Worm (Caenorhabditis elegans) whole organism, L1 larva: Measurements from ENCODE around the gene C36C5.15.

Source experiments
- Y116A8C.19 ChIP-seq: sonication (generic microtip); optimal IDR thresholded peaks from 2 replicates; lab custom pipeline; 2016; ENCODE audit warnings: missing compliant biosample characterization, missing genetic modification characterization, borderline replicate concordance
- alr-1 ChIP-seq: fragments of 200-800 bp; sonication (Bioruptor generic); optimal IDR thresholded peaks from 2 replicates; lab custom pipeline; 2018; ENCODE audit warnings: borderline replicate concordance, mild to moderate bottlenecking, missing genetic modification characterization, missing compliant biosample characterization
- ceh-63 ChIP-seq: fragments of 200-800 bp; sonication (Bioruptor generic); optimal IDR thresholded peaks from 2 replicates; lab custom pipeline; 2018; ENCODE audit warnings: mild to moderate bottlenecking, missing genetic modification characterization, missing compliant biosample characterization
- ceh-8 ChIP-seq: fragments of 200-800 bp; sonication (Bioruptor generic); optimal IDR thresholded peaks from 2 replicates; lab custom pipeline; 2018; ENCODE audit warnings: mild to moderate bottlenecking, missing genetic modification characterization, moderate library complexity, missing compliant biosample characterization
- ces-1 ChIP-seq: fragments of 150-350 bp; optimal IDR thresholded peaks from 2 replicates; lab custom pipeline; 2014; ENCODE audit warnings: missing biosample characterization, missing genetic modification reagents, missing genetic modification characterization
- dsc-1 ChIP-seq: sonication (generic microtip); optimal IDR thresholded peaks from 2 replicates; lab custom pipeline; 2016; ENCODE audit warnings: mild to moderate bottlenecking, missing genetic modification characterization, missing compliant biosample characterization
- efl-1 ChIP-seq, 4 experiments: fragments of 150-350 bp; optimal IDR thresholded peaks in 3 of 4; peaks in 1 of 4; 1 replicate in 1 of 4; 2 replicates in 3 of 4; lab custom pipeline; 2014; ENCODE audit warnings: missing biosample characterization in 2 of 4, missing genetic modification characterization in 2 of 4, missing genetic modification reagents in 2 of 4
- efl-3 ChIP-seq: fragments of 200-800 bp; sonication (Bioruptor generic); optimal IDR thresholded peaks from 2 replicates; lab custom pipeline; 2018; ENCODE audit warnings: mild to moderate bottlenecking, missing genetic modification characterization, missing compliant biosample characterization
- egl-13 ChIP-seq: sonication (generic microtip); optimal IDR thresholded peaks from 2 replicates; lab custom pipeline; 2016; ENCODE audit warnings: missing genotype, missing genetic modification reagents, missing genetic modification characterization, missing compliant biosample characterization
- egl-27 ChIP-seq, 2 experiments: fragments of 150-350 bp in 1 of 2; sonication (generic microtip); optimal IDR thresholded peaks; 3 replicates each; lab custom pipeline; 2017 to 2018; ENCODE audit warnings: missing biosample characterization in 2 of 2, missing genetic modification characterization in 2 of 2, missing genetic modification reagents in 2 of 2
- ets-5 ChIP-seq: fragments of 200-800 bp; sonication (Bioruptor generic); IDR thresholded peaks from 2 replicates; pipeline ENCODE4 v1.3.6; 2022; ENCODE audit warnings: missing genetic modification characterization, missing compliant biosample characterization
- hlh-17 ChIP-seq: fragments of 200-800 bp; sonication (Bioruptor generic); optimal IDR thresholded peaks from 2 replicates; lab custom pipeline; 2018; ENCODE audit warnings: missing genetic modification characterization, mild to moderate bottlenecking, missing compliant biosample characterization, moderate library complexity, borderline replicate concordance
- hlh-4 ChIP-seq: sonication (generic microtip); optimal IDR thresholded peaks from 2 replicates; lab custom pipeline; 2016; ENCODE audit warnings: mild to moderate bottlenecking, missing genetic modification characterization, missing compliant biosample characterization
- hpl-2 ChIP-seq: fragments of 150-350 bp; optimal IDR thresholded peaks from 2 replicates; lab custom pipeline; 2014; ENCODE audit warnings: missing biosample characterization, missing genetic modification reagents, missing genetic modification characterization
- lin-13 ChIP-seq: fragments of 150-350 bp; optimal IDR thresholded peaks from 2 replicates; lab custom pipeline; 2014; ENCODE audit warnings: missing biosample characterization, missing genetic modification reagents, missing genetic modification characterization
- lin-15B ChIP-seq: fragments of 150-350 bp; sonication (generic microtip); optimal IDR thresholded peaks from 3 replicates; lab custom pipeline; 2014; ENCODE audit warnings: missing biosample characterization, missing genetic modification characterization
- lin-35 ChIP-seq, 2 experiments: fragments of 150-350 bp; optimal IDR thresholded peaks; 2 replicates each; lab custom pipeline; 2014; ENCODE audit warnings: missing biosample characterization in 2 of 2, missing genetic modification characterization in 2 of 2, missing genetic modification reagents in 2 of 2
- mef-2 ChIP-seq: fragments of 150-350 bp; optimal IDR thresholded peaks from 2 replicates; lab custom pipeline; 2014; ENCODE audit warnings: missing biosample characterization, missing genetic modification characterization
- mep-1 ChIP-seq: fragments of 150-350 bp; optimal IDR thresholded peaks from 2 replicates; lab custom pipeline; 2014; ENCODE audit warnings: missing biosample characterization, missing genetic modification characterization
- nhr-20 ChIP-seq: sonication (generic microtip); optimal IDR thresholded peaks from 2 replicates; lab custom pipeline; 2016; ENCODE audit warnings: mild to moderate bottlenecking, missing genetic modification characterization, missing compliant biosample characterization
- nhr-237 ChIP-seq: fragments of 150-350 bp; optimal IDR thresholded peaks from 2 replicates; lab custom pipeline; 2014; ENCODE audit warnings: missing biosample characterization, missing genetic modification characterization
- nhr-77 ChIP-seq: fragments of 150-350 bp; optimal IDR thresholded peaks from 2 replicates; lab custom pipeline; 2014; ENCODE audit warnings: missing biosample characterization, missing genetic modification characterization
- pax-3 ChIP-seq: fragments of 200-800 bp; sonication (Bioruptor generic); optimal IDR thresholded peaks from 2 replicates; lab custom pipeline; 2018; ENCODE audit warnings: mild to moderate bottlenecking, missing genetic modification characterization, moderate library complexity, missing compliant biosample characterization
- pqm-1 ChIP-seq: sonication (generic microtip); optimal IDR thresholded peaks from 3 replicates; lab custom pipeline; 2017; ENCODE audit warnings: missing biosample characterization, missing genetic modification characterization
- sptf-1 ChIP-seq: fragments of 150-350 bp; optimal IDR thresholded peaks from 2 replicates; lab custom pipeline; 2014; ENCODE audit warnings: missing biosample characterization, missing genetic modification characterization
- sup-37 ChIP-seq: fragments of 200-800 bp; sonication (Bioruptor generic); optimal IDR thresholded peaks from 2 replicates; lab custom pipeline; 2018; ENCODE audit warnings: mild to moderate bottlenecking, missing genetic modification characterization, missing compliant biosample characterization
- swsn-7 ChIP-seq: sonication (generic microtip); optimal IDR thresholded peaks from 2 replicates; lab custom pipeline; 2016; ENCODE audit warnings: missing genetic modification characterization, missing compliant biosample characterization
- tlp-1 ChIP-seq: fragments of 150-350 bp; optimal IDR thresholded peaks from 2 replicates; lab custom pipeline; 2014; ENCODE audit warnings: missing biosample characterization, missing genetic modification characterization
- unc-86 ChIP-seq: sonication (generic microtip); optimal IDR thresholded peaks from 2 replicates; lab custom pipeline; 2016; ENCODE audit warnings: missing genetic modification characterization, missing compliant biosample characterization
- vab-15 ChIP-seq: sonication (generic microtip); optimal IDR thresholded peaks from 2 replicates; lab custom pipeline; 2017; ENCODE audit warnings: missing genotype, mild to moderate bottlenecking, missing genetic modification characterization, missing compliant biosample characterization
- zag-1 ChIP-seq: fragments of 150-350 bp; optimal IDR thresholded peaks from 2 replicates; lab custom pipeline; 2014; ENCODE audit warnings: missing biosample characterization, missing genetic modification characterization
- ztf-11 ChIP-seq, 2 experiments: sonication (generic microtip); optimal IDR thresholded peaks; 2 replicates each; lab custom pipeline; 2016 to 2017; ENCODE audit warnings: missing genetic modification characterization in 2 of 2, missing biosample characterization in 1 of 2, missing compliant biosample characterization in 1 of 2

Gene C36C5.15

DNA sequence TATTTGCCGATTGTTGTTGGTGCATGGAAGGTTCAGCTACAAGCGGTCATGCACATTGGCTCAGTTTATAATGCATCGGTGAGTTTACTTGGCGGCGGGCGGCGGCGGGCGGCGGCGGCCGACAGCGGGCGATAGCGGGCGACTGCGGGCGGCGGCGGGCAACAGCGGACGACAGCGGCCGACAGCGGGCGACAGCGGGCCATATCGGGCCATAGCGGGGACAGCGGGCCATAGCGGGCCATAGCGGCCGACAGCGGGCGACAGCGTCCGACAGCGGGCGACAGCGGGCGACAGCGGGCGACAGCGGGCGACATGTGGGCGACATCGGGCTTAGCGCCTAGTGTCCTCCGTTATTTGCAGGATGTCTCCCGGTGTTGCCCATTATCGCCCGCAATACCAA, 36.4 kb downstream of the C36C5.15 start:
- TF ChIP-seq ceh-8 (GFP tag; lab: Kevin White, UChicago) (peak; percentile 45), lin-15B (tag; lab: Kevin White, UChicago) (no peak)
- TF ChIP-seq, all 84 proteins: peak for 1

DNA sequence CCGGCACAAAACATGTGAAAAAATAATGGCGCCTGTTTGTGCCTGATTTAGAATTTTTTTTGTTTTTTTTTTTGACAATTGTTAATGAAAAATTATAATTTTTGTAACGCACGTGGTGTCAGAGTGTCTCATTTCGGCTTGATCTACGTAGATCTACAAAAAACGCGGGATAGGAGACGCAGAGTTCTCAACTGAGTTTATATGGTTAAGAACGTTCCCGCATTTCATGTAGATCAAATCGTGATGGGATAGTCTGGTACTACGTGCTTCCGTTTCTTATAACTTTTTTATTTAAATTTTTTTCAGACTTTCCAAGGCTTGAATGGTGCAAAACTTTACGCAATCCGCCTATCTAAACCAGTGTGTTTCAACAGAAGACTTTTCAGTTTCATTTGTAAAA, 39.7 kb downstream of the C36C5.15 start, which contains the start of gene tat-6:
Gene tat-6, plus strand, starts transcription at position 301 of the 400 bp plus-strand sequence.
- TF ChIP-seq swsn-7 (tag; lab: Kevin White, UChicago) (no peak), ces-1 (GFP tag; lab: Kevin White, UChicago) (no peak), Y116A8C.19 (tag; lab: Kevin White, UChicago) (no peak), dsc-1 (tag; lab: Kevin White, UChicago) (no peak), efl-3 (no peak)

DNA sequence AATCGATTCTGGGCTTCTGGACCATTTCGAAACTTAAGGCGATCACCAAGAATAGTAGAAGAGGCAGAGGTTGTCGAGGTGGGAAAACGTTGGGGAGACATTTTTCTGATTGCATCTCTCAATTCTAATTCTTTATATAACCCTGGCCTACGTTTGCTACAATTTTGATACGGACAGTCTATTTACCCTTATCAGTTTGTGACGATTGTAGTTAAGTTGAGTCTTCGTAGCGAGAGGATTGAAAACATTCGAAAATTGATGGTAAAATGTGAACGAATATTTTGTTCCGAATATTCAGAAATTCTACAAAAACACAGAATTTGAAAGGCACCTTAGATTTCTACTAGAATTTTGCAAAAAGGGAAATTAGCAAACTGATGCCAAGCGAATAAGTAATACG, 40.9 kb downstream of the C36C5.15 start, which contains the start of gene Y73C8C.10:
Gene Y73C8C.10, minus strand, starts transcription at position 101 of the 400 bp plus-strand sequence.
- TF ChIP-seq lin-35 (GFP tag; optimal IDR thresholded peaks at IDR 0.05; lab: Kevin White, UChicago) (peak in 1 of 2 experiments; percentile 16), nhr-20 (tag; lab: Kevin White, UChicago) (peak; percentile 28), zag-1 (tag; lab: Kevin White, UChicago) (no peak)

DNA sequence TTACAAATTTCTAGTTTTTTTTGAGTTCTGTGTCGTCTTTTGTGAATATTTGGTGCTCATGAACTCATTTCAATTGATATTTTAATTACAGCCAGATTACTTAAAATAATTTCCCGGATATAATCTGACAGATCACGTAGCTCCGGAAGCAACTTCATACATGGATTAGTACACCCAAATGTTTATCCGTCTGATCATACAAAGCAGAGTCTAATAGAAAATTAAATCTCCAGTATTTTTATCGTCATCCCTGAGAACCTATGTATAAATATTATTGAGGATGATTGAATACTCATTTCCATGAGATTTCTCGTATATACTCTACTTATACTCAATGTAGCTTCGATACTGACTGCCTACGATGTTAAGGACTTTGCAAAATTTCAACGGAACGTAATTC, 43.6 kb downstream of the C36C5.15 start, which contains the start of gene Y73C8C.12:
Gene Y73C8C.12, plus strand, starts transcription at position 301 of the 400 bp plus-strand sequence.
- TF ChIP-seq tlp-1 (tag; lab: Kevin White, UChicago) (no peak), pax-3 (tag; lab: Kevin White, UChicago) (no peak), egl-27 (tag; optimal IDR thresholded peaks at IDR 0.05; lab: Kevin White, UChicago) (no peak), vab-15 (tag; lab: Kevin White, UChicago) (no peak), hpl-2 (GFP tag; lab: Kevin White, UChicago) (no peak), lin-13 (no peak), hlh-17 (no peak), egl-13 (tag; lab: Kevin White, UChicago) (no peak)

DNA sequence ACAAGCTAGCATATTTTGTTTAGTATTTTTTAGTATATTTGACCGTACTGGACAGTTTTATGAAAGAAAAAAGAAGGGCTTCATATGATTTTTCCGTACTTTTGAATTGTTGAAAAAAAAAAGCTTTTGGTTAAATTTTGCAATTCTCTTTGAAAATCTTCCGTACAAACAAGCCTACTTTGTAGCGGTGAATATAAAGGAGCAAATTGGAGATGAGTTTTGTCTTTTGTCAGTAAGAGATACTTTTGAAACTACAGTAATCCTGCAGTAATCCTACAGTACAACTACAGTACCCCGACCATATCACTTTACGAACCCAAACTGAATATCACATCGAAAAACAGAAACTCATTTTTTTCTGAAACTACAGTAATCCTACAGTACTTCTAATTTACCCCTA, 46.1 kb downstream of the C36C5.15 start:
- no peak for TF ChIP-seq ztf-11 (tag; optimal IDR thresholded peaks at IDR 0.05; lab: Kevin White, UChicago)
- no peak for TF ChIP-seq efl-1 (optimal IDR thresholded peaks at IDR 0.05; lab: Kevin White, UChicago)
- TF ChIP-seq efl-1 (GFP tag; optimal IDR thresholded peaks at IDR 0.05 in 1 of 2; lab: Kevin White, UChicago): no peak
- no peak for TF ChIP-seq ets-5 (GFP tag; lab: Robert Waterston, UW)
- TF ChIP-seq pax-3 (tag; lab: Kevin White, UChicago): no peak
- TF ChIP-seq mef-2: no peak
- no peak for TF ChIP-seq tlp-1 (tag; lab: Kevin White, UChicago)
- TF ChIP-seq ceh-63 (GFP tag; lab: Kevin White, UChicago): no peak
- no peak for TF ChIP-seq sup-37 (GFP tag; lab: Kevin White, UChicago)
- no peak for TF ChIP-seq hlh-4 (tag; lab: Kevin White, UChicago)
- no peak for TF ChIP-seq unc-86
- TF ChIP-seq Y116A8C.19 (tag; lab: Kevin White, UChicago): no peak
- TF ChIP-seq pqm-1 (tag; lab: Kevin White, UChicago): no peak
- TF ChIP-seq mep-1 (tag; lab: Kevin White, UChicago): no peak
- TF ChIP-seq alr-1 (tag; lab: Kevin White, UChicago): no peak
- no peak for TF ChIP-seq sptf-1
- TF ChIP-seq nhr-20 (tag; lab: Kevin White, UChicago): no peak
- TF ChIP-seq nhr-77: no peak
- TF ChIP-seq nhr-237: no peak
